Fruit fly (Drosophila melanogaster) whole organism, wandering third instar larva: ENCODE measurements around the gene flw.
A peak's percentile ranks its signal among the peaks of the same experiment; 100 is the strongest.

ENCODE experiments used
- Abd-B ChIP-seq: fragments of >200 bp; optimal IDR thresholded peaks from 2 replicates; lab custom pipeline; 2017; ENCODE audit warnings: missing biosample characterization, missing genetic modification characterization
- CG32264 ChIP-seq: fragments of 200-800 bp; sonication (Bioruptor generic); optimal IDR thresholded peaks from 2 replicates; lab custom pipeline; 2016; ENCODE audit warnings: missing biosample characterization, missing genetic modification characterization
- CG9705 ChIP-seq: fragments of 200-800 bp; sonication (Bioruptor generic); optimal IDR thresholded peaks from 2 replicates; lab custom pipeline; 2018; ENCODE audit warnings: missing biosample characterization, mild to moderate bottlenecking, missing genetic modification characterization
- CrebA ChIP-seq: fragments of 200-800 bp; sonication (Bioruptor generic); optimal IDR thresholded peaks from 2 replicates; lab custom pipeline; 2016; ENCODE audit warnings: missing biosample characterization, mild to moderate bottlenecking, missing genetic modification characterization, borderline replicate concordance
- GATAd ChIP-seq: sonication (Bioruptor generic); optimal IDR thresholded peaks from 2 replicates; lab custom pipeline; 2016; ENCODE audit warnings: missing biosample characterization, missing genetic modification characterization
- Mio ChIP-seq: sonication (Bioruptor generic); optimal IDR thresholded peaks from 2 replicates; lab custom pipeline; 2016; ENCODE audit warnings: missing biosample characterization, missing genetic modification characterization
- Myc ChIP-seq: fragments of >200 bp; optimal IDR thresholded peaks from 2 replicates; lab custom pipeline; 2017
- OdsH ChIP-seq: fragments of 200-800 bp; sonication (Bioruptor generic); optimal IDR thresholded peaks from 2 replicates; lab custom pipeline; 2016; ENCODE audit warnings: missing biosample characterization, mild to moderate bottlenecking, missing genetic modification characterization
- dl ChIP-seq, 2 experiments: fragments of 175-275, 200-275 bp in 1 of 2; fragments of 200-275 bp in 1 of 2; sonication (Bioruptor generic); optimal IDR thresholded peaks; lab custom pipeline; 2018; ENCODE audit warnings: mild to moderate bottlenecking in 2 of 2, missing biosample characterization in 2 of 2, missing genetic modification characterization in 2 of 2, moderate library complexity in 2 of 2; ENCODE audit not compliant: partially characterized antibody in 2 of 2, insufficient read depth in 1 of 2
- h ChIP-seq: fragments of 200-800 bp; sonication (Bioruptor generic); optimal IDR thresholded peaks from 3 replicates; lab custom pipeline; 2016; ENCODE audit warnings: missing biosample characterization, mild to moderate bottlenecking, missing genetic modification characterization
- lola ChIP-seq: fragments of >200 bp; optimal IDR thresholded peaks from 2 replicates; lab custom pipeline; 2017; ENCODE audit warnings: missing biosample characterization, missing genetic modification characterization
- pan ChIP-seq: fragments of >200 bp; optimal IDR thresholded peaks from 2 replicates; lab custom pipeline; 2017
- rgr ChIP-seq: fragments of 200-800 bp; sonication (Bioruptor generic); optimal IDR thresholded peaks from 3 replicates; lab custom pipeline; 2016; ENCODE audit warnings: missing biosample characterization, mild to moderate bottlenecking, missing genetic modification characterization

DNA sequence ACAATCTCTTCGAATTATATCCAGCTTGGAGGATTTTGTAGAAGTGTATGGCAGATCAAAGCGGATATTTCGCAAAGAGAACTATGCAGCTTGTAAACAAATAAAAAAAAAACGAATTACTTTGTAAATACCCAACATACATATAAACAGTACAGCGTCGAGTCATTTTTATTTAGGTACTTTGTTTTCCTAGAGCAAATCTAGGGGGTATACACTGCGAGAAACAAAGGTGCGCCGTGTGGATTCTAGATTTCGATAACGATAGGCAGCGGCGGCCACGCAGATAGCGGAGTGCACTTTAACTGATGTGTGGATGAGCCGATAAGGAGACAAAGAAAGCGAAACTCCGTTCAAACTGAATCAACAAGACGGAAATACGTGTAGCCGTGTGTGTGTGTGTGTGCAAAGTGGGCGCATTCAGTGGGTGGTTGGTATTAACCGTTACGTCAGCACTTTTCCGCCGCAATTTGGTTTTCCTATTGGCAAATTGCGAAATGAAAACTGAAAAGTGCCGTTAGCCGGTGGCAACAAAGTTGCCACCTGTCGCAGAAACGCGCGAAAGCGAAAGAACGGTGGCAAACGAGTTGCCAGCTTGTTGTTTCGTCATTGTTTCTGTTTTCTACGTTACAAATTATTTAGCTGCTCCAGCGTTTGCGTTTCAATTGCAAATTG lies 21.1 kb upstream of the flw start:
- no peak for TF ChIP-seq GATAd (GFP tag; lab: Kevin White, UChicago)
- TF ChIP-seq CG32264 (GFP tag; lab: Kevin White, UChicago): no peak
- TF ChIP-seq lola (GFP tag; lab: Kevin White, UChicago): no peak
- TF ChIP-seq Mio (GFP tag; lab: Kevin White, UChicago): no peak
- TF ChIP-seq OdsH (GFP tag; lab: Kevin White, UChicago): no peak
- TF ChIP-seq pan: no peak
- TF ChIP-seq CrebA (GFP tag; lab: Kevin White, UChicago): no peak
- TF ChIP-seq Myc: no peak
- TF ChIP-seq rgr (GFP tag; lab: Kevin White, UChicago): no peak
- TF ChIP-seq CG9705 (GFP tag; lab: Kevin White, UChicago): no peak
- no peak for TF ChIP-seq dl (GFP tag; optimal IDR thresholded peaks at IDR 0.05; lab: Kevin White, UChicago; ENCODE audit: insufficient read depth in 1 of 2, partially characterized antibody in 2 of 2)
- no peak for TF ChIP-seq Abd-B (GFP tag; lab: Kevin White, UChicago)
- peak; percentile 45 for TF ChIP-seq h (GFP tag; lab: Kevin White, UChicago)
